Fruit fly (Drosophila melanogaster) whole organism, prepupa: ENCODE measurements around the gene CG8927.

ENCODE experiments used
- CG31627 ChIP-seq: fragments of 200-800 bp; sonication (Bioruptor generic); optimal IDR thresholded peaks from 3 replicates; lab custom pipeline; 2016; ENCODE audit warnings: missing biosample characterization, missing genetic modification characterization
- CG7368 ChIP-seq: fragments of 200-800 bp; sonication (Bioruptor generic); optimal IDR thresholded peaks from 3 replicates; lab custom pipeline; 2016; ENCODE audit warnings: missing biosample characterization, missing genetic modification characterization
- CG8319 ChIP-seq: fragments of 200-800 bp; sonication (Bioruptor generic); optimal IDR thresholded peaks from 3 replicates; lab custom pipeline; 2016; ENCODE audit warnings: missing biosample characterization, missing genetic modification characterization
- Eip75B ChIP-seq: fragments of 200-800 bp; sonication (Bioruptor generic); optimal IDR thresholded peaks from 3 replicates; lab custom pipeline; 2016; ENCODE audit warnings: missing biosample characterization, missing genetic modification characterization
- Hr39 ChIP-seq: fragments of 200-800 bp; sonication (Bioruptor generic); optimal IDR thresholded peaks from 2 replicates; lab custom pipeline; 2016; ENCODE audit warnings: missing biosample characterization, missing genetic modification characterization
- Lpt ChIP-seq: fragments of 200-800 bp; sonication (Bioruptor generic); optimal IDR thresholded peaks from 3 replicates; lab custom pipeline; 2016; ENCODE audit warnings: missing biosample characterization, missing genetic modification characterization
- OdsH ChIP-seq: fragments of 200-800 bp; sonication (Bioruptor generic); optimal IDR thresholded peaks from 3 replicates; lab custom pipeline; 2016; ENCODE audit warnings: missing biosample characterization, missing genetic modification characterization
- Sox102F ChIP-seq: fragments of 200-800 bp; sonication (Bioruptor generic); optimal IDR thresholded peaks from 2 replicates; lab custom pipeline; 2016; ENCODE audit warnings: missing biosample characterization, mild to moderate bottlenecking, missing genetic modification characterization
- dsx ChIP-seq: fragments of 200-800 bp; optimal IDR thresholded peaks from 3 replicates; lab custom pipeline; 2019; ENCODE audit warnings: missing biosample characterization, mild to moderate bottlenecking, missing genetic modification characterization, moderate library complexity; ENCODE audit not compliant: poor library complexity, severe bottlenecking
- eg ChIP-seq: fragments of 200-800 bp; sonication (Bioruptor generic); IDR thresholded peaks from 3 replicates; pipeline ENCODE4 v1.3.6; 2022; ENCODE audit warnings: missing biosample characterization, missing genetic modification characterization
- net ChIP-seq: fragments of 200-800 bp; sonication (Bioruptor generic); optimal IDR thresholded peaks from 3 replicates; lab custom pipeline; 2016; ENCODE audit warnings: missing biosample characterization, missing genetic modification characterization
- ss ChIP-seq, 2 experiments: fragments of 200-800 bp; sonication (Bioruptor generic); optimal IDR thresholded peaks; 2 replicates in 1 of 2; 3 replicates in 1 of 2; lab custom pipeline; 2017 to 2018; ENCODE audit warnings: mild to moderate bottlenecking in 2 of 2, missing biosample characterization in 2 of 2, missing genetic modification characterization in 2 of 2, moderate library complexity in 1 of 2

dm6 chr3R:16148712-16149111 lies 32.1 kb upstream of the CG8927 start:
- no peak for TF ChIP-seq Eip75B
- no peak for TF ChIP-seq ss (GFP tag; optimal IDR thresholded peaks at IDR 0.05; lab: Kevin White, UChicago)
- no peak for TF ChIP-seq CG7368 (GFP tag; lab: Kevin White, UChicago)
- no peak for TF ChIP-seq CG31627 (GFP tag; lab: Kevin White, UChicago)
- TF ChIP-seq OdsH (GFP tag; lab: Kevin White, UChicago) = no peak
- TF ChIP-seq Sox102F (GFP tag; lab: Kevin White, UChicago) = no peak
- TF ChIP-seq Hr39 (GFP tag; lab: Kevin White, UChicago) = no peak
- no peak for TF ChIP-seq Lpt
- TF ChIP-seq net (GFP tag; lab: Kevin White, UChicago) = no peak
- TF ChIP-seq eg = no peak
- no peak for TF ChIP-seq dsx (GFP tag; lab: Kevin White, UChicago)
- TF ChIP-seq CG8319 (GFP tag; lab: Kevin White, UChicago) = no peak
